Worm (Caenorhabditis elegans): ENCODE data around the gene tbck-1.

- TF ChIP-seq R02D3.7 (tag; optimal IDR thresholded peaks at IDR 0.05), result no peak
- no peak for TF ChIP-seq fos-1 (tag; optimal IDR thresholded peaks at IDR 0.05)
- no peak for TF ChIP-seq mab-5 (tag; optimal IDR thresholded peaks at IDR 0.05)
- no peak for TF ChIP-seq zag-1 (tag; optimal IDR thresholded peaks at IDR 0.05)
- no peak for TF ChIP-seq lin-11 (tag; optimal IDR thresholded peaks at IDR 0.05)
- no peak for TF ChIP-seq ceh-82 (tag; optimal IDR thresholded peaks at IDR 0.05)
- TF ChIP-seq ceh-16 (tag; optimal IDR thresholded peaks at IDR 0.05), result no peak
- no peak for TF ChIP-seq elt-3 (tag; optimal IDR thresholded peaks at IDR 0.05)
- TF ChIP-seq nhr-11 (tag; optimal IDR thresholded peaks at IDR 0.05), result no peak
- no peak for TF ChIP-seq nhr-12 (tag; optimal IDR thresholded peaks at IDR 0.05)
These were observed 21.5 kb downstream of the tbck-1 start, which contains the start of gene T23B7.3 for ce11 chrII:4849885-4850284.
